Worm (Caenorhabditis elegans) whole organism, early embryonic: ENCODE data around the gene Y39G8B.1.
"Not testable (repeated sequence)": the region's sequence is repeated elsewhere in the genome, so short reads cannot be mapped to it uniquely, and the experiment has no call there.

Experiments
- B0310.2 ChIP-seq: sonication (generic microtip); optimal IDR thresholded peaks from 2 replicates; lab custom pipeline; 2016; ENCODE audit warnings: mild to moderate bottlenecking, missing genetic modification characterization, missing compliant biosample characterization
- F13C5.2 ChIP-seq: sonication (generic microtip); optimal IDR thresholded peaks from 2 replicates; lab custom pipeline; 2017; ENCODE audit warnings: mild to moderate bottlenecking, missing genetic modification characterization, inconsistent platforms, missing compliant biosample characterization
- aly-1 ChIP-seq: sonication (generic microtip); optimal IDR thresholded peaks from 2 replicates; lab custom pipeline; 2016; ENCODE audit warnings: missing genetic modification characterization, missing compliant biosample characterization
- ama-1 ChIP-seq: fragments of 150-350 bp; optimal IDR thresholded peaks from 2 replicates; lab custom pipeline; 2014
- ceh-13 ChIP-seq: fragments of 200-800 bp; sonication (Bioruptor generic); optimal IDR thresholded peaks from 2 replicates; lab custom pipeline; 2018; ENCODE audit warnings: mild to moderate bottlenecking, missing genetic modification characterization, missing compliant biosample characterization
- ceh-36 ChIP-seq: sonication (generic microtip); optimal IDR thresholded peaks from 2 replicates; lab custom pipeline; 2016; ENCODE audit warnings: missing genetic modification characterization, inconsistent platforms, missing compliant biosample characterization
- ets-7 ChIP-seq: sonication (generic microtip); optimal IDR thresholded peaks from 2 replicates; lab custom pipeline; 2016; ENCODE audit warnings: missing genotype, missing genetic modification characterization, missing compliant biosample characterization
- flt-1 ChIP-seq: fragments of 200-800 bp; sonication (Bioruptor generic); IDR thresholded peaks from 2 replicates; pipeline ENCODE4 v1.3.6; 2022; ENCODE audit warnings: missing genetic modification characterization, missing compliant biosample characterization
- hmbx-1 ChIP-seq: sonication (generic microtip); optimal IDR thresholded peaks from 2 replicates; lab custom pipeline; 2016; ENCODE audit warnings: mild to moderate bottlenecking, missing genetic modification characterization, missing compliant biosample characterization
- hmg-4 ChIP-seq: fragments of 200-800 bp; sonication (Bioruptor generic); optimal IDR thresholded peaks from 2 replicates; lab custom pipeline; 2018; ENCODE audit warnings: mild to moderate bottlenecking, missing genetic modification characterization, missing compliant biosample characterization
- hnd-1 ChIP-seq: sonication (generic microtip); optimal IDR thresholded peaks from 2 replicates; lab custom pipeline; 2016; ENCODE audit warnings: missing genetic modification characterization, missing compliant biosample characterization
- pes-1 ChIP-seq: fragments of 200-800 bp; sonication (Bioruptor generic); IDR thresholded peaks from 2 replicates; pipeline ENCODE4 v1.3.6; 2022; ENCODE audit warnings: missing genetic modification reagents, missing genetic modification characterization, missing compliant biosample characterization
- scrt-1 ChIP-seq: fragments of 200-800 bp; sonication (Bioruptor generic); IDR thresholded peaks from 2 replicates; pipeline ENCODE4 v1.3.6; 2022; ENCODE audit warnings: missing genetic modification characterization, missing compliant biosample characterization
- sea-1 ChIP-seq: fragments of 200-800 bp; sonication (Bioruptor generic); conservative IDR thresholded peaks from 2 replicates; pipeline ENCODE4 v1.3.6; 2022; ENCODE audit warnings: missing genetic modification characterization, missing compliant biosample characterization
- tbx-11 ChIP-seq: fragments of 200-800 bp; sonication (Bioruptor generic); IDR thresholded peaks from 2 replicates; pipeline ENCODE4 v1.3.6; 2022; ENCODE audit warnings: missing genetic modification characterization, missing compliant biosample characterization
- tbx-37 ChIP-seq: fragments of 200-800 bp; sonication (Bioruptor generic); conservative IDR thresholded peaks from 2 replicates; pipeline ENCODE4 v1.3.6; 2022; ENCODE audit warnings: missing genetic modification reagents, missing genetic modification characterization, missing compliant biosample characterization
- tra-4 ChIP-seq: sonication (generic microtip); optimal IDR thresholded peaks from 2 replicates; lab custom pipeline; 2017; ENCODE audit warnings: missing genetic modification characterization, missing compliant biosample characterization

Y39G8B.1 gene

DNA sequence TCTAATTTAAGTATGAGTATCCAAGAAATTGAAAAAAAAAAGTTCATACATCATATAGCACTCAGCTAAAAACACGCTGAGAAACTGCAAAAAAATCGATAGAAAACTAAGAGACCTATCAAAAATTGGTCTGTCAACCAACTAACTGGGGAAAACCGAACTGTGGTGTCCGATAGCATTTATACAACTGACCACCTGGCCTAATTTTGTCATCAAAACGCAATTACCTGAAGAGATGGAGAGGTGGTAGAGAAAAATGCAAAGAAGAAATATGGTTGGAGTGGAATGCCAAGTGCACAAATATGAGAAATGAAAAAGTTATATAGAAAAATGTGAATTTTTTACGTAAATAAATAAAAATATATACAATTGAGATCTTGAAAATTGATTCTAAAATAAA lies at the start of gene Y39G8B.1:
Gene Y39G8B.1, minus strand, starts transcription at position 299 of the 400 bp plus-strand sequence.
- TF ChIP-seq tbx-37 (GFP tag; lab: Robert Waterston, UW) (no peak), ama-1 (no peak), flt-1 (GFP tag; lab: Robert Waterston, UW) (no peak), tra-4 (tag; lab: Kevin White, UChicago) (no peak), ceh-13 (GFP tag; lab: Kevin White, UChicago) (no peak)

DNA sequence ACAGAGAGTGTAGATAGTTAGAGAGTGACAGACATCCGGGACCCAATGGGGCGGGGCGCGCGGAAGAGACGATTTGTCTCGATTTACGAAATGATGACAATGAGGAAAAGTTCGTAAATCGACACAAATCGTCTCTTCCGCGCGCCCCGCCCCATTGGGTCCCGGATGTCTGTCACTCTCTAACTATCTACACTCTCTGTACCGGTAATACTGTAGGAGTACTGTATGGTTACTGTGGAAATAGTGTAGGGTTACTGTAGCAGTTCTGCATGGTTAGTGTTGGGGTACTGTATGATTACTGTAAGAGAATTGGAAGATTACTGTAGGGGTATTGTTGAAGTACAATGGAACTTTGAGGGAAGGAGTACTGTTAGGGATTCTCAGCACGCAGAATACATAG lies 47.6 kb upstream of the Y39G8B.1 start, which contains the start of gene F01D5.10:
Gene F01D5.10, minus strand, starts transcription at position 101 of the 400 bp plus-strand sequence.
- TF ChIP-seq ceh-36 (tag; lab: Kevin White, UChicago); tra-4 (tag; lab: Kevin White, UChicago); tbx-37 (GFP tag; lab: Robert Waterston, UW): not testable (repeated sequence)

DNA sequence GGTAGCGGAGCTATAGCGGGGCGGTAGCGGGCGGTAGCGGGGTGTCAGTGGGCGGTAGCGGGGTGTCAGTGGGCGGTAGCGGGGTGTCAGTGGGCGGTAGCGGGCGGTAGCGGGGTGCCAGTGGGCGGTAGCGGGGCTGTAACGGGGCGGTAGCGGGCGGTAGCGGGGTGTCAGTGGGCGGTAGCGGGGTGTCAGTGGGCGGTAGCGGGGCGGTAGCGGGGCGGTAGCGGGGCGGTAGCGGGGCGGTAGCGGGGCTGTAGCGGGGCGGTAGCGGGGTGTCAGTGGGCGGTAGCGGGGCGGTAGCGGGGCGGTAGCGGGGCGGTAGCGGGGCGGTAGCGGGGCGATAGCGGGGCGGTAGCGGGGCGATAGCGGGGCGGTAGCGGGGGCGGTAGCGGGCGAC lies 46.0 kb upstream of the Y39G8B.1 start:
- TF ChIP-seq hmg-4 (GFP tag; lab: Kevin White, UChicago) (peak; percentile 36), scrt-1 (GFP tag; lab: Robert Waterston, UW) (0 out of 2 replicates have a peak, but pooled peaks have one; percentile 43), sea-1 (GFP tag; lab: Robert Waterston, UW) (0 out of 2 replicates have a peak, but pooled peaks have one; percentile 51), tbx-11 (peak; percentile 63; the same call in 1 of the 2 replicates), pes-1 (GFP tag; lab: Robert Waterston, UW) (peak; percentile 68; the same call in 1 of the 2 replicates), tbx-37 (GFP tag; lab: Robert Waterston, UW) (peak; percentile 37)

DNA sequence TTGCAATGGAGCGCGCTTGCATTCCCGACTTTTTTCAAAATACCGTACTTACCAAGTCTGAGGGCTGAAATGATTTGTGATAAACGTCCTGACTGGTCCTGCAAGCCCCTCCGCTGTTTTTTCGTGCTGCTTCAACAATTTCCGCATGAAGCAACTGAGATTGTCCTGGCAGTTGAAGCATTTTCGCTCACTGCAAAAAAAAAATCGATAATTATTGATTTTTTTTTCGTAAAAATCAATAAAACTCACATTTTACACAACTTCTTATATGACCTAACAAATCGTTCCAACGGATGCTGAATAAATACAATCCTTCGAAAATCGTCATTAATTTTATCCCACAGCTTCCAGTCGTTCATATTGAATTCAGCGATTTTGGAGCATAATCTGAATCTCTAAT lies 45.3 kb upstream of the Y39G8B.1 start:
- TF ChIP-seq hnd-1 (no peak), tra-4 (tag; lab: Kevin White, UChicago) (no peak), scrt-1 (GFP tag; lab: Robert Waterston, UW) (no peak), ets-7 (tag; lab: Kevin White, UChicago) (no peak), ceh-13 (GFP tag; lab: Kevin White, UChicago) (no peak), hmbx-1 (no peak), F13C5.2 (tag; lab: Kevin White, UChicago) (no peak), tbx-11 (no peak), ceh-36 (tag; lab: Kevin White, UChicago) (no peak), B0310.2 (no peak), pes-1 (GFP tag; lab: Robert Waterston, UW) (no peak), hmg-4 (GFP tag; lab: Kevin White, UChicago) (no peak), flt-1 (GFP tag; lab: Robert Waterston, UW) (no peak), tbx-37 (GFP tag; lab: Robert Waterston, UW) (no peak), ama-1 (no peak), aly-1 (no peak), sea-1 (GFP tag; lab: Robert Waterston, UW) (no peak)

DNA sequence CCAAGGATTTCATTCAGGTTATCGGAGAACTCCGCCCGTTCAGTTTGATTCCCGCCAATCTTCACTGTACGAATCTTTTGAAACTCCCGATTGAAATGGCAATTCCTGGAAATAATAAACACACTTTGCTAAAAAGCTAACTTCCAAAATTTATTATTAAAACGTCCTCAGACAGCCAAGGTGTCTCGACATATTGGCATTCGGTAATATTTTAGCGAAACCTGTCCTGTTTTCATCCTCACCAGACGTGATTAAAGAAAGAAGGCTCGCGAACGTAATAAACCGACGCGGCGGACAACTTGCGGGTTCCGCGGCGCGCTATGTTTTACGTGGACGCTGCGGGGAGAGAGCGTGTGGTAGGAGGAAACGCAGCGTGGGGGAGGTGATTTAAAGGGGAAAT lies 44.6 kb upstream of the Y39G8B.1 start:
- TF ChIP-seq aly-1 (no peak), ama-1 (peak; percentile 78), flt-1 (GFP tag; lab: Robert Waterston, UW) (no peak), pes-1 (GFP tag; lab: Robert Waterston, UW) (no peak), hmbx-1 (no peak), tbx-11 (no peak), tra-4 (tag; lab: Kevin White, UChicago) (no peak), ets-7 (tag; lab: Kevin White, UChicago) (no peak), tbx-37 (GFP tag; lab: Robert Waterston, UW) (no peak), ceh-36 (tag; lab: Kevin White, UChicago) (no peak), ceh-13 (GFP tag; lab: Kevin White, UChicago) (no peak), F13C5.2 (tag; lab: Kevin White, UChicago) (peak; percentile 24), sea-1 (GFP tag; lab: Robert Waterston, UW) (no peak), hnd-1 (no peak), B0310.2 (no peak), hmg-4 (GFP tag; lab: Kevin White, UChicago) (peak; percentile 68)

DNA sequence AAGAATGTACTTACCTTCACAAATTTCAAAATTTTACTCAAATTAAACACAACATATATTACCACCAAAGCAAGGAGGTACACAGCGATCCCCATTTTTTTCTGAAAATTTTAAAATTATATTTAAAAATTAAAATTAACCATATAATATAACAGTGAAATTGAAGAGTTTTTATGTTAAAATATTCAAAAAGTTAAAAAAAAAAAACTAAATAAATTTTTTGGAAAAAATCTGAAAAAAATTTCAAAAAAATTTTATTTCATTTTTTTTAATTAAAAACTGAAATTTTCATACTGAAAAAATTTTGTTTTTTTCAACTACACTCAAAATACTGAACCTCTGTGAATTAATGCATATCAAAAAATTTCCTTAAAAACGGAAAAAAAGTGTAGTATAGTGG lies 43.3 kb upstream of the Y39G8B.1 start, which contains the start of gene cyp-37A1:
Gene cyp-37A1, minus strand, starts transcription at position 101 of the 400 bp plus-strand sequence.
- TF ChIP-seq tbx-11 (no peak), hnd-1 (no peak), F13C5.2 (tag; lab: Kevin White, UChicago) (no peak), tra-4 (tag; lab: Kevin White, UChicago) (no peak), hmbx-1 (no peak), pes-1 (GFP tag; lab: Robert Waterston, UW) (no peak), ceh-36 (tag; lab: Kevin White, UChicago) (no peak), B0310.2 (no peak), tbx-37 (GFP tag; lab: Robert Waterston, UW) (no peak), scrt-1 (GFP tag; lab: Robert Waterston, UW) (no peak), flt-1 (GFP tag; lab: Robert Waterston, UW) (no peak), ceh-13 (GFP tag; lab: Kevin White, UChicago) (no peak), hmg-4 (GFP tag; lab: Kevin White, UChicago) (no peak), sea-1 (GFP tag; lab: Robert Waterston, UW) (no peak), ets-7 (tag; lab: Kevin White, UChicago) (no peak), aly-1 (no peak), ama-1 (no peak)

DNA sequence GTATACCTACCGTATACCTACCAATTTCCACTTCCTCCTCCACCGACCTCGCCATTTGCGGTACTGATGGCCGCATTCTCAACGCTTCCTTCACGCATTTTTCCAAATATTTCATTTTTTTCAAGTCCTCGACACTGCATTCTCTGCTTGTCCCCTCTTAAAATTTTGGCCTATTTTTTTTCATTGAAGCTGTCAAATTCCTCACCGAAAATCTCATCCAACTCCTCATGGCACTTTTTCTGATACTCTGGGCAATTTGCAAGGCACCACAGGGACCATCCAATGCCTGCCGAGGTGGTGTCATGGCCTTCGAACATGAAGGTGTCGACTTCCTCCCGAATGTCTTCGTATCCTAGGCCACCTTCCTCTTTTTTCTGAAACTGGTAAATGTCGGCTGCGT lies 41.0 kb upstream of the Y39G8B.1 start:
- TF ChIP-seq F13C5.2 (tag; lab: Kevin White, UChicago) (no peak), pes-1 (GFP tag; lab: Robert Waterston, UW) (no peak), ets-7 (tag; lab: Kevin White, UChicago) (no peak), hmg-4 (GFP tag; lab: Kevin White, UChicago) (no peak), tbx-11 (no peak), ama-1 (no peak), B0310.2 (no peak), hnd-1 (no peak), scrt-1 (GFP tag; lab: Robert Waterston, UW) (no peak), tbx-37 (GFP tag; lab: Robert Waterston, UW) (no peak), sea-1 (GFP tag; lab: Robert Waterston, UW) (no peak), aly-1 (no peak)
